Worm (Caenorhabditis elegans): ENCODE results near the gene sptf-2.

- TF ChIP-seq dao-5 (tag; optimal IDR thresholded peaks at IDR 0.05) (no peak), him-1 (tag; optimal IDR thresholded peaks at IDR 0.05) (no peak)
Measured at ce11 chrII:8650644-8651159, 25.4 kb downstream of the sptf-2 start, which contains the start of gene pyr-1.
